Fruit fly (Drosophila melanogaster): ENCODE results near the gene Apl.

The Apl gene

dm6 chr3L:16594922-16595518 is at the start of gene Apl, which contains the start of gene spd-2:
Gene Apl (plus strand): TSS chr3L:16595181.
Gene spd-2 (minus strand): TSS chr3L:16595014.
- TF ChIP-seq N (GFP tag; optimal IDR thresholded peaks at IDR 0.05) = no peak
- TF ChIP-seq Myc (optimal IDR thresholded peaks at IDR 0.05) = peak; percentile 0
- no peak for TF ChIP-seq Mio (GFP tag; optimal IDR thresholded peaks at IDR 0.05)
- no peak for TF ChIP-seq Abd-B (GFP tag; optimal IDR thresholded peaks at IDR 0.05)
- TF ChIP-seq dl (GFP tag; optimal IDR thresholded peaks at IDR 0.05; ENCODE audit: insufficient read depth in 1 of 2, partially characterized antibody in 2 of 2) = no peak
- TF ChIP-seq Hr83 (GFP tag; optimal IDR thresholded peaks at IDR 0.05; ENCODE audit: poor library complexity, severe bottlenecking) = no peak
- TF ChIP-seq Jra (GFP tag; optimal IDR thresholded peaks at IDR 0.05) = no peak
- no peak for TF ChIP-seq dmrt93B (GFP tag; optimal IDR thresholded peaks at IDR 0.05)
- TF ChIP-seq Sp1 (GFP tag; optimal IDR thresholded peaks at IDR 0.05) = no peak
- TF ChIP-seq GATAd (GFP tag; optimal IDR thresholded peaks at IDR 0.05) = no peak
- TF ChIP-seq OdsH (GFP tag; optimal IDR thresholded peaks at IDR 0.05) = no peak
- no peak for TF ChIP-seq fru (GFP tag; optimal IDR thresholded peaks at IDR 0.05)
- no peak for TF ChIP-seq tai (GFP tag; optimal IDR thresholded peaks at IDR 0.05)
- TF ChIP-seq CG9705 (GFP tag; optimal IDR thresholded peaks at IDR 0.05) = no peak
- no peak for TF ChIP-seq sv (GFP tag; optimal IDR thresholded peaks at IDR 0.05)
- no peak for TF ChIP-seq Rel (GFP tag; optimal IDR thresholded peaks at IDR 0.05)
- TF ChIP-seq Rel (tag; optimal IDR thresholded peaks at IDR 0.05) = peak; percentile 65
- no peak for TF ChIP-seq lola (GFP tag; optimal IDR thresholded peaks at IDR 0.05)
- no peak for TF ChIP-seq Hr78 (GFP tag; optimal IDR thresholded peaks at IDR 0.05)

DNA sequence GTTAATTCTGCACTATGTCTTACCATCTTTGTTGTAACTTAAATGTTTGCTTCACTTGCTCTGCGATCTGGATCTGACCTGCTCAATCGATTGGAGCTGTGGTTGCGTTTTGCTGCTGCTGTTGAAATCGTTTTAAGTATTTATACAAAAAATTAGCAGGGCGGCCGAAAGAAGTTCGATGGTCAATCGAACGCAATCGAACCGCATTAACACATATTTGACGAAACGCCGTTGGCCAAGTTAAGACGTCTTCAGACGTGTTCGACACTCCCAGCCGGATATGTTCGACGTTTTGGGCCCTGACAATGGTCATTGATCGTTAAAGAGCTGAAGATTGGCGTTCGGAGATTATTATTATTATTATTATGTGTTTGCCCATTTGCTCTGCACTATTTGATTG is 49.5 kb upstream of the Apl start, which contains the start of gene CG13033:
Gene CG13033 (minus strand): TSS at position 118 of the 400 bp plus-strand sequence.
- TF ChIP-seq Hnf4 (GFP tag; optimal IDR thresholded peaks at IDR 0.05) (no peak), Jra (GFP tag; optimal IDR thresholded peaks at IDR 0.05) (no peak), dmrt93B (GFP tag; optimal IDR thresholded peaks at IDR 0.05) (no peak), Abd-B (GFP tag; optimal IDR thresholded peaks at IDR 0.05) (no peak), Sp1 (GFP tag; optimal IDR thresholded peaks at IDR 0.05) (no peak), Dfd (GFP tag; optimal IDR thresholded peaks at IDR 0.05) (no peak)

dm6 chr3L:16546159-16546558 is 48.8 kb upstream of the Apl start:
- TF ChIP-seq lola (GFP tag; optimal IDR thresholded peaks at IDR 0.05) (no peak), Vsx2 (GFP tag; optimal IDR thresholded peaks at IDR 0.05; ENCODE audit: partially characterized antibody) (no peak), pan (optimal IDR thresholded peaks at IDR 0.05) (no peak), jim (GFP tag; optimal IDR thresholded peaks at IDR 0.05) (no peak), OdsH (GFP tag; optimal IDR thresholded peaks at IDR 0.05) (no peak), sv (GFP tag; optimal IDR thresholded peaks at IDR 0.05) (no peak), woc (GFP tag; optimal IDR thresholded peaks at IDR 0.05) (no peak), Abd-B (GFP tag; optimal IDR thresholded peaks at IDR 0.05) (no peak)

DNA sequence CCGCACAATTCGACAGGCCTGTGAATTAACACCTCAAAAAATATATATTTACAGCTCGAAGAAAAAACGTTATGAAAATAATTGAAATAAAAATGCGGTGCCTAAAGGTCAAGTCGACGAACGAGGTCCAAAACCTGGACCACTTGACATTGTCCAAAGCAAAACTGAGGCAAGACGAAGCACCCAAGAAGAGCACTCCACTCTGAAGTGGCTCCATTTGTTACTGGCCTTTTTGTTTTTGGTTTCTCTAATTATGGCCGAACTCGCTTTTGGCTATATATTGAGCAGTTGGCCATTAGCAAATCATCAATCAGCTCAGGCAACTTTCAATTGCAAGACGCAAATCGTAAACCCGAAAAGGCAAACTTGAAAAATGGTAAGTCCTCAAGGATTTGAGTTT is 38.5 kb upstream of the Apl start, which contains the start of gene CG4229:
Gene CG4229 (plus strand): TSS at position 301 of the 400 bp plus-strand sequence.
- TF ChIP-seq dl (GFP tag; optimal IDR thresholded peaks at IDR 0.05; ENCODE audit: insufficient read depth in 1 of 2, partially characterized antibody in 2 of 2) (no peak), fru (GFP tag; optimal IDR thresholded peaks at IDR 0.05) (no peak), GATAd (GFP tag; optimal IDR thresholded peaks at IDR 0.05) (no peak), jim (GFP tag; optimal IDR thresholded peaks at IDR 0.05) (no peak), psq (GFP tag; optimal IDR thresholded peaks at IDR 0.05) (no peak), sv (GFP tag; optimal IDR thresholded peaks at IDR 0.05) (no peak), lola (GFP tag; optimal IDR thresholded peaks at IDR 0.05) (no peak), Dif (GFP tag; optimal IDR thresholded peaks at IDR 0.05; ENCODE audit: partially characterized antibody) (no peak)

DNA sequence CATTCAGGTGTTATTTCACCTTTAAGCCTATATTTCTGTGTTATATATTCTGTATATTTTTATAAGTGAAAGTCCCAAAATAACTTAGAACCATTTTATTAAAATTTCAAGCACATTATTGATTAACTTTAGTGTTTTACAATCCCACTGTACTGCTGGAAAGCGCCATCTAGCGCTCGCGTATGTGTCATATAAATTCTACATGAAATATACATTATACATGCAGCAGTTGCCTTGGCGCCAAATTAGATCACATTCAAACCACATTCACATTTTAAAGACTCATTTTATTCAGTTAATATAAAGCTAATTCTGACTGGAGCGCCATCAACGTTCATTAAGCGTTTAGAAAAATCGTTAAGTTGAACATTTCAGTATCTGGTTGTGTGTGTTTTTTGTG is 31.6 kb upstream of the Apl start:
- TF ChIP-seq br (GFP tag; optimal IDR thresholded peaks at IDR 0.05) (no peak), h (GFP tag; optimal IDR thresholded peaks at IDR 0.05) (no peak), usp (GFP tag; optimal IDR thresholded peaks at IDR 0.05) (no peak), foxo (GFP tag; optimal IDR thresholded peaks at IDR 0.05) (peak in 1 of 2 experiments; percentile 4)
